Worm (Caenorhabditis elegans) whole organism, young adult: ENCODE data around the gene gba-2.

Experiments
- F10E7.11 ChIP-seq: sonication (generic microtip); optimal IDR thresholded peaks from 2 replicates; lab custom pipeline; 2017; ENCODE audit warnings: mild to moderate bottlenecking, missing genetic modification characterization, moderate library complexity, missing compliant biosample characterization
- F33H1.4 ChIP-seq: fragments of 200-800 bp; sonication (Bioruptor generic); IDR thresholded peaks from 2 replicates; pipeline ENCODE4 v1.3.6; 2022; ENCODE audit warnings: missing genetic modification reagents, missing genetic modification characterization, missing compliant biosample characterization
- F37B4.10 ChIP-seq: fragments of 200-800 bp; sonication (Bioruptor generic); IDR thresholded peaks from 2 replicates; pipeline ENCODE4 v1.3.6; 2022; ENCODE audit warnings: missing genetic modification characterization, missing compliant biosample characterization
- F57A8.1 ChIP-seq: fragments of 200-800 bp; sonication (Bioruptor generic); optimal IDR thresholded peaks from 2 replicates; lab custom pipeline; 2018; ENCODE audit warnings: mild to moderate bottlenecking, missing genetic modification characterization, moderate library complexity, missing compliant biosample characterization
- F57C9.4 ChIP-seq: sonication (generic microtip); optimal IDR thresholded peaks from 2 replicates; lab custom pipeline; 2017; ENCODE audit warnings: mild to moderate bottlenecking, missing genetic modification characterization, missing compliant biosample characterization
- Y79H2A.3 ChIP-seq: fragments of 200-800 bp; sonication (Bioruptor generic); conservative IDR thresholded peaks from 2 replicates; pipeline ENCODE4 v1.3.6; 2022; ENCODE audit warnings: missing genetic modification reagents, missing genetic modification characterization, missing compliant biosample characterization
- aptf-3 ChIP-seq: fragments of 200-800 bp; sonication (Bioruptor generic); IDR thresholded peaks from 2 replicates; pipeline ENCODE4 v1.3.6; 2022; ENCODE audit warnings: missing genetic modification characterization, missing compliant biosample characterization
- athp-1 ChIP-seq: sonication (generic microtip); optimal IDR thresholded peaks from 2 replicates; lab custom pipeline; 2017; ENCODE audit warnings: mild to moderate bottlenecking, missing genetic modification characterization, missing compliant biosample characterization
- attf-5 ChIP-seq: fragments of 200-800 bp; sonication (Bioruptor generic); optimal IDR thresholded peaks from 2 replicates; lab custom pipeline; 2018; ENCODE audit warnings: mild to moderate bottlenecking, missing genetic modification characterization, missing compliant biosample characterization
- ceh-27 ChIP-seq: fragments of 200-800 bp; sonication (Bioruptor generic); optimal IDR thresholded peaks from 2 replicates; lab custom pipeline; 2018; ENCODE audit warnings: mild to moderate bottlenecking, missing genetic modification characterization, moderate library complexity, missing compliant biosample characterization
- ceh-79 ChIP-seq: sonication (generic microtip); optimal IDR thresholded peaks from 2 replicates; lab custom pipeline; 2017; ENCODE audit warnings: mild to moderate bottlenecking, missing genetic modification characterization, missing compliant biosample characterization
- ceh-91 ChIP-seq: fragments of 200-800 bp; sonication (Bioruptor generic); IDR thresholded peaks from 2 replicates; pipeline ENCODE4 v1.3.6; 2022; ENCODE audit warnings: missing genetic modification reagents, missing genetic modification characterization, missing compliant biosample characterization
- dpl-1 ChIP-seq: fragments of 150-350 bp; optimal IDR thresholded peaks from 2 replicates; lab custom pipeline; 2014; ENCODE audit warnings: missing biosample characterization, missing genetic modification reagents, missing genetic modification characterization
- efl-1 ChIP-seq: fragments of 150-350 bp; optimal IDR thresholded peaks from 2 replicates; lab custom pipeline; 2014; ENCODE audit warnings: missing biosample characterization, missing genetic modification reagents, missing genetic modification characterization
- egl-44 ChIP-seq: fragments of 200-800 bp; sonication (Bioruptor generic); IDR thresholded peaks from 2 replicates; pipeline ENCODE4 v1.3.6; 2022; ENCODE audit warnings: missing genetic modification reagents, missing genetic modification characterization, missing compliant biosample characterization
- egrh-3 ChIP-seq: fragments of 200-800 bp; sonication (Bioruptor generic); IDR thresholded peaks from 2 replicates; pipeline ENCODE4 v1.3.6; 2022; ENCODE audit warnings: missing genetic modification reagents, missing genetic modification characterization, missing compliant biosample characterization
- ekl-4 ChIP-seq: fragments of 200-800 bp; sonication (Bioruptor generic); IDR thresholded peaks from 2 replicates; pipeline ENCODE4 v1.3.6; 2022; ENCODE audit warnings: missing genetic modification reagents, missing genetic modification characterization, missing compliant biosample characterization
- hlh-26 ChIP-seq: fragments of 200-800 bp; sonication (Bioruptor generic); conservative IDR thresholded peaks from 2 replicates; pipeline ENCODE4 v1.3.6; 2022; ENCODE audit warnings: missing genetic modification reagents, missing genetic modification characterization, missing compliant biosample characterization
- hrde-1 ChIP-seq: sonication (generic microtip); optimal IDR thresholded peaks from 2 replicates; lab custom pipeline; 2016; ENCODE audit warnings: missing genetic modification characterization, mild to moderate bottlenecking, missing compliant biosample characterization, moderate library complexity, missing genotype, missing genetic modification reagents, borderline replicate concordance
- lag-1 ChIP-seq: fragments of 200-800 bp; sonication (Bioruptor generic); IDR thresholded peaks from 2 replicates; pipeline ENCODE4 v1.3.6; 2022; ENCODE audit warnings: missing genetic modification reagents, missing genetic modification characterization, missing compliant biosample characterization
- let-526 ChIP-seq: fragments of 200-800 bp; sonication (Bioruptor generic); IDR thresholded peaks from 2 replicates; pipeline ENCODE4 v1.3.6; 2022; ENCODE audit warnings: missing genetic modification reagents, missing genetic modification characterization, missing compliant biosample characterization
- lin-26 ChIP-seq: fragments of 200-800 bp; sonication (Bioruptor generic); IDR thresholded peaks from 2 replicates; pipeline ENCODE4 v1.3.6; 2022; ENCODE audit warnings: missing genetic modification reagents, missing genetic modification characterization, missing compliant biosample characterization
- lin-35 ChIP-seq, 3 experiments: fragments of 150-350 bp in 2 of 3; sonication (generic microtip) in 1 of 3; optimal IDR thresholded peaks; 2 replicates each; lab custom pipeline; 2014 to 2018; ENCODE audit warnings: missing biosample characterization in 3 of 3, missing genetic modification characterization in 3 of 3, missing genetic modification reagents in 3 of 3
- lir-1 ChIP-seq: fragments of 200-800 bp; sonication (Bioruptor generic); conservative IDR thresholded peaks from 2 replicates; pipeline ENCODE4 v1.3.6; 2022; ENCODE audit warnings: missing genetic modification reagents, missing genetic modification characterization, missing compliant biosample characterization
- lsy-27 ChIP-seq: sonication (generic microtip); optimal IDR thresholded peaks from 2 replicates; lab custom pipeline; 2017; ENCODE audit warnings: missing genetic modification characterization, mild to moderate bottlenecking, missing compliant biosample characterization, antibody characterized with exemption, missing genotype, borderline replicate concordance; ENCODE audit not compliant: insufficient read depth
- madf-10 ChIP-seq: sonication (generic microtip); optimal IDR thresholded peaks from 2 replicates; lab custom pipeline; 2016; ENCODE audit warnings: mild to moderate bottlenecking, missing genetic modification characterization, missing compliant biosample characterization
- madf-3 ChIP-seq: fragments of 200-800 bp; sonication (Bioruptor generic); IDR thresholded peaks from 2 replicates; pipeline ENCODE4 v1.3.6; 2022; ENCODE audit warnings: missing genetic modification reagents, missing genetic modification characterization, missing compliant biosample characterization
- madf-6 ChIP-seq: fragments of 200-800 bp; sonication (Bioruptor generic); IDR thresholded peaks from 2 replicates; pipeline ENCODE4 v1.3.6; 2022; ENCODE audit warnings: missing genetic modification reagents, missing genetic modification characterization, missing compliant biosample characterization
- mel-28 ChIP-seq: sonication (generic microtip); optimal IDR thresholded peaks from 2 replicates; lab custom pipeline; 2016; ENCODE audit warnings: borderline replicate concordance, mild to moderate bottlenecking, missing genetic modification characterization, missing compliant biosample characterization
- mes-4 ChIP-seq: sonication (generic microtip); optimal IDR thresholded peaks from 2 replicates; lab custom pipeline; 2016; ENCODE audit warnings: missing genotype, missing genetic modification characterization, missing compliant biosample characterization
- nfya-2 ChIP-seq: fragments of 200-800 bp; sonication (Bioruptor generic); IDR thresholded peaks from 2 replicates; pipeline ENCODE4 v1.3.6; 2022; ENCODE audit warnings: missing genetic modification reagents, missing genetic modification characterization, missing compliant biosample characterization
- nhr-27 ChIP-seq: fragments of 200-800 bp; sonication (Bioruptor generic); optimal IDR thresholded peaks from 2 replicates; lab custom pipeline; 2018; ENCODE audit warnings: mild to moderate bottlenecking, missing genetic modification characterization, moderate library complexity, missing compliant biosample characterization
- nhr-80 ChIP-seq: sonication (generic microtip); optimal IDR thresholded peaks from 2 replicates; lab custom pipeline; 2016; ENCODE audit warnings: missing genetic modification characterization, missing compliant biosample characterization
- rcor-1 ChIP-seq: fragments of 200-800 bp; sonication (Bioruptor generic); IDR thresholded peaks from 2 replicates; pipeline ENCODE4 v1.3.6; 2022; ENCODE audit warnings: missing genetic modification reagents, missing genetic modification characterization, missing compliant biosample characterization
- snpc-1.1 ChIP-seq: sonication (generic microtip); optimal IDR thresholded peaks from 2 replicates; lab custom pipeline; 2017; ENCODE audit warnings: missing genetic modification characterization, mild to moderate bottlenecking, missing compliant biosample characterization, antibody characterized with exemption, moderate library complexity, missing genotype, missing genetic modification reagents; ENCODE audit not compliant: insufficient read depth
- snpc-3.4 ChIP-seq: sonication (generic microtip); optimal IDR thresholded peaks from 2 replicates; lab custom pipeline; 2017; ENCODE audit warnings: missing genetic modification characterization, mild to moderate bottlenecking, missing compliant biosample characterization, antibody characterized with exemption, moderate library complexity, missing genotype, missing genetic modification reagents
- snpc-4 ChIP-seq, 5 experiments: fragments of 150-350 bp in 1 of 5; sonication (generic microtip) in 4 of 5; optimal IDR thresholded peaks; 2 replicates each; lab custom pipeline; 2014 to 2018; ENCODE audit warnings: missing genetic modification characterization in 5 of 5, missing biosample characterization in 3 of 5, antibody characterized with exemption in 2 of 5, mild to moderate bottlenecking in 2 of 5, missing compliant biosample characterization in 2 of 5, missing genotype in 2 of 5, moderate library complexity in 2 of 5, missing genetic modification reagents in 1 of 5
- somi-1 ChIP-seq: fragments of 200-800 bp; sonication (Bioruptor generic); optimal IDR thresholded peaks from 2 replicates; lab custom pipeline; 2018; ENCODE audit warnings: mild to moderate bottlenecking, missing genetic modification characterization, missing compliant biosample characterization
- sptf-2 ChIP-seq: fragments of 200-800 bp; sonication (Bioruptor generic); optimal IDR thresholded peaks from 2 replicates; lab custom pipeline; 2018; ENCODE audit warnings: mild to moderate bottlenecking, missing genetic modification characterization, missing compliant biosample characterization
- tbp1 ChIP-seq: fragments of 200-800 bp; sonication (Bioruptor generic); optimal IDR thresholded peaks from 2 replicates; lab custom pipeline; 2018; ENCODE audit warnings: mild to moderate bottlenecking, missing genetic modification characterization, missing compliant biosample characterization
- unc-62 ChIP-seq: fragments of 150-350 bp; optimal IDR thresholded peaks from 2 replicates; lab custom pipeline; 2014; ENCODE audit warnings: missing biosample characterization, missing genetic modification reagents, missing genetic modification characterization
- ztf-18 ChIP-seq: sonication (generic microtip); optimal IDR thresholded peaks from 2 replicates; lab custom pipeline; 2016; ENCODE audit warnings: missing genotype, mild to moderate bottlenecking, missing genetic modification characterization, missing compliant biosample characterization
- ztf-25 ChIP-seq: fragments of 200-800 bp; sonication (Bioruptor generic); IDR thresholded peaks from 2 replicates; pipeline ENCODE4 v1.3.6; 2022; ENCODE audit warnings: missing genetic modification reagents, missing genetic modification characterization, missing compliant biosample characterization
- ztf-26 ChIP-seq: sonication (generic microtip); optimal IDR thresholded peaks from 2 replicates; lab custom pipeline; 2017; ENCODE audit warnings: missing genetic modification characterization, missing compliant biosample characterization

Gene gba-2

DNA sequence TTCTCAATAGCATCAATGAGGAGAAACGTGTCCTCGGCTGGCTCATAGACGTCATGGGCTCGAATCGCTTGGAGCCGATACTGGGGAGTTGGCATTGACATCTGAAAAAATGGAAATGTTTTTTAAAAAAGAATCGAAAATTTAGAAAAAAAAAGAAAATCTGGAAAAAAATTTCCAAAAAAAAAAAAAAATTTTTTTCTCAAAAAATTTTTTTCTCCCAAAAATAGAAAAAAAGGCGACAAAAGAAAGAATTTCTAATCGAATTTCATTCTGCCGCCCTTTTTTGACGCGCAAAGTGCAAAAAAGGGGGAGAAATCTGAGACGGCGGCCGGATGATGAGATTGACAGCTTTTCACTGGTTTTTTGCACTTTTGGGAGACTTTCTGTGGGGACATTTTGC is 3.1 kb upstream of the gba-2 start, which contains the start of gene mtq-2:
Gene mtq-2 (minus strand): TSS at position 101 of the 400 bp plus-strand sequence.
- no peak for TF ChIP-seq nfya-2
- TF ChIP-seq mel-28 (tag; lab: Kevin White, UChicago), result no peak
- no peak for TF ChIP-seq snpc-4 (GFP tag; optimal IDR thresholded peaks at IDR 0.05; lab: Kevin White, UChicago)
- TF ChIP-seq snpc-4 (tag; optimal IDR thresholded peaks at IDR 0.05; lab: Kevin White, UChicago), result no peak
- TF ChIP-seq madf-10 (tag; lab: Kevin White, UChicago), result no peak
- TF ChIP-seq F33H1.4 (GFP tag; lab: Robert Waterston, UW), result no peak
- no peak for TF ChIP-seq lsy-27 (tag; lab: Kevin White, UChicago)
- TF ChIP-seq hrde-1 (tag; lab: Kevin White, UChicago), result no peak
- TF ChIP-seq hlh-26 (GFP tag; lab: Robert Waterston, UW), result no peak
- no peak for TF ChIP-seq Y79H2A.3 (GFP tag; lab: Robert Waterston, UW)
- TF ChIP-seq ztf-18 (tag; lab: Kevin White, UChicago), result no peak
- TF ChIP-seq, all 124 proteins: peak for 0

ce11 chrII:2186730-2187129 is 496 bp upstream of the gba-2 start:
- no peak for TF ChIP-seq sptf-2
- no peak for TF ChIP-seq F57C9.4 (tag; lab: Kevin White, UChicago)
- no peak for TF ChIP-seq tbp1 (GFP tag; lab: Kevin White, UChicago)
- no peak for TF ChIP-seq ztf-25 (GFP tag; lab: Robert Waterston, UW)
- TF ChIP-seq snpc-3.4 (tag; lab: Kevin White, UChicago), result no peak
- no peak for TF ChIP-seq aptf-3
- no peak for TF ChIP-seq dpl-1
- TF ChIP-seq nhr-80 (tag; lab: Kevin White, UChicago), result no peak
- no peak for TF ChIP-seq lin-26 (GFP tag; lab: Robert Waterston, UW)
- TF ChIP-seq efl-1, result no peak
- no peak for TF ChIP-seq lsy-27 (tag; lab: Kevin White, UChicago)
- TF ChIP-seq athp-1 (tag; lab: Kevin White, UChicago), result no peak
- no peak for TF ChIP-seq ceh-79 (tag; lab: Kevin White, UChicago)
- no peak for TF ChIP-seq ekl-4
- no peak for TF ChIP-seq somi-1
- TF ChIP-seq madf-3, result no peak
- no peak for TF ChIP-seq snpc-1.1
- no peak for TF ChIP-seq let-526 (GFP tag; lab: Robert Waterston, UW)

- no peak for TF ChIP-seq egl-44 (GFP tag; lab: Robert Waterston, UW)
- no peak for TF ChIP-seq hrde-1 (tag; lab: Kevin White, UChicago)
- no peak for TF ChIP-seq egrh-3
- no peak for TF ChIP-seq rcor-1 (GFP tag; lab: Robert Waterston, UW)
- no peak for TF ChIP-seq mes-4 (tag; lab: Kevin White, UChicago)
- TF ChIP-seq unc-62 (GFP tag; lab: Kevin White, UChicago), result no peak
- TF ChIP-seq ceh-27 (GFP tag; lab: Kevin White, UChicago), result no peak
- TF ChIP-seq madf-6 (GFP tag; lab: Robert Waterston, UW), result no peak
- TF ChIP-seq lag-1, result no peak
- no peak for TF ChIP-seq ztf-26 (tag; lab: Kevin White, UChicago)
- no peak for TF ChIP-seq lin-35 (GFP tag; optimal IDR thresholded peaks at IDR 0.05; lab: Kevin White, UChicago)
- TF ChIP-seq ceh-91 (GFP tag; lab: Robert Waterston, UW), result no peak
- no peak for TF ChIP-seq F57A8.1
- TF ChIP-seq F37B4.10 (GFP tag; lab: Robert Waterston, UW), result no peak
- TF ChIP-seq attf-5 (GFP tag; lab: Kevin White, UChicago), result no peak
- no peak for TF ChIP-seq lir-1
- no peak for TF ChIP-seq nhr-27
- no peak for TF ChIP-seq ztf-18 (tag; lab: Kevin White, UChicago)
- TF ChIP-seq F10E7.11, result no peak
Measured at ce11 chrII:2177735-2178134, 8.5 kb downstream of the gba-2 start.
